Worm (Caenorhabditis elegans) whole organism, L4 larva: Measurements from ENCODE around the gene K07H8.2.

Experiments used
- ama-1 ChIP-seq: fragments of 150-350 bp; optimal IDR thresholded peaks from 2 replicates; lab custom pipeline; 2014; ENCODE audit warnings: inconsistent platforms, mixed read lengths
- arid-1 ChIP-seq: fragments of 200-800 bp; sonication (Bioruptor generic); conservative IDR thresholded peaks from 2 replicates; pipeline ENCODE4 v1.3.6; 2022; ENCODE audit warnings: missing genetic modification reagents, missing genetic modification characterization, missing compliant biosample characterization
- ceh-32 ChIP-seq: sonication (generic microtip); optimal IDR thresholded peaks from 2 replicates; lab custom pipeline; 2016; ENCODE audit warnings: mild to moderate bottlenecking, missing genetic modification characterization, missing compliant biosample characterization; ENCODE audit not compliant: poor library complexity
- daf-12 ChIP-seq: fragments of 150-350 bp; optimal IDR thresholded peaks from 2 replicates; lab custom pipeline; 2014; ENCODE audit warnings: missing biosample characterization, missing genetic modification reagents, missing genetic modification characterization
- egl-27 ChIP-seq: sonication (generic microtip); optimal IDR thresholded peaks from 3 replicates; lab custom pipeline; 2017; ENCODE audit warnings: missing biosample characterization, missing genetic modification reagents, missing genetic modification characterization
- fkh-10 ChIP-seq: fragments of 150-350 bp; optimal IDR thresholded peaks from 2 replicates; lab custom pipeline; 2014; ENCODE audit warnings: missing biosample characterization, missing genetic modification reagents, missing genetic modification characterization
- lin-15B ChIP-seq: fragments of 150-350 bp; sonication (generic microtip); optimal IDR thresholded peaks from 3 replicates; lab custom pipeline; 2014; ENCODE audit warnings: missing biosample characterization, missing genetic modification characterization
- lin-39 ChIP-seq: fragments of 150-350 bp; optimal IDR thresholded peaks from 2 replicates; lab custom pipeline; 2014; ENCODE audit warnings: missing biosample characterization, missing genetic modification reagents, missing genetic modification characterization
- mep-1 ChIP-seq: fragments of 150-350 bp; sonication (generic microtip); optimal IDR thresholded peaks from 3 replicates; lab custom pipeline; 2014; ENCODE audit warnings: missing biosample characterization, missing genetic modification characterization
- mes-2 ChIP-seq: sonication (generic microtip); optimal IDR thresholded peaks from 2 replicates; lab custom pipeline; 2016; ENCODE audit warnings: missing genotype, mild to moderate bottlenecking, missing genetic modification characterization, missing compliant biosample characterization; ENCODE audit not compliant: poor library complexity, severe bottlenecking
- snpc-4 ChIP-seq: fragments of 150-350 bp; optimal IDR thresholded peaks from 2 replicates; lab custom pipeline; 2014; ENCODE audit warnings: missing biosample characterization, missing genetic modification characterization
- spr-3 ChIP-seq: fragments of 200-800 bp; sonication (Bioruptor generic); optimal IDR thresholded peaks from 2 replicates; lab custom pipeline; 2018; ENCODE audit warnings: mild to moderate bottlenecking, missing genetic modification characterization, missing compliant biosample characterization
- tag-97 ChIP-seq: fragments of 200-800 bp; sonication (Bioruptor generic); IDR thresholded peaks from 2 replicates; pipeline ENCODE4 v1.3.6; 2022; ENCODE audit warnings: missing genetic modification characterization, missing compliant biosample characterization
- zip-11 ChIP-seq: fragments of 200-800 bp; sonication (Bioruptor generic); IDR thresholded peaks from 2 replicates; pipeline ENCODE4 v1.3.6; 2022; ENCODE audit warnings: missing genetic modification characterization, missing compliant biosample characterization

DNA sequence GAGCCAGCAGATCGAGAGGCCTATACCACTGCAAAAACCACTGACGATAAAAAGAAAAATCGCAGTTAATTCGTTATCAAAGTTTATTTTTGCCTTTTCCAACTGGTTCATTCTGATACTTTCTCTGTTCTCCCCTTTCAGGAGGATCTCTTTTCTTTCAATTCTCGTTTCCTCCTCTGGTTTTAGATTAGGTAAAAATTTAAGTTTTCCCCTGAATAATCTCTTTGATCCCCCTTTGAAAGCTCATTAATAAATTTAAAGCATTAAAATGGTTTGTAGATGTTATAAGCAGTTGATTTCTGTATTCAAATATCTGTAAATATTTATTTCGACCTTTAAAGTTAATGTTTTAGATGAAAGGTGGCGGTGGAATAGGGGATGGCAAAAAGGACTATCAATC is at the start of gene K07H8.2:
- TF ChIP-seq daf-12, result no peak
- no peak for TF ChIP-seq mep-1
- TF ChIP-seq tag-97 (GFP tag; lab: Robert Waterston, UW), result no peak
- no peak for TF ChIP-seq arid-1 (GFP tag; lab: Robert Waterston, UW)
- TF ChIP-seq ceh-32, result no peak
- TF ChIP-seq spr-3 (GFP tag; lab: Kevin White, UChicago), result no peak
- no peak for TF ChIP-seq lin-39 (tag; lab: Kevin White, UChicago)
- no peak for TF ChIP-seq lin-15B (tag; lab: Kevin White, UChicago)
- TF ChIP-seq snpc-4, result no peak
- TF ChIP-seq egl-27 (tag; lab: Kevin White, UChicago), result no peak
- no peak for TF ChIP-seq mes-2 (tag; lab: Kevin White, UChicago)
- TF ChIP-seq ama-1, result no peak
- no peak for TF ChIP-seq fkh-10 (GFP tag; lab: Kevin White, UChicago)
- TF ChIP-seq zip-11, result no peak
